Fruit fly (Drosophila melanogaster): ENCODE data around the gene Liprin-alpha.

Liprin-alpha gene

dm6 chr2L:6701409-6702199 is 22.1 kb upstream of the Liprin-alpha start (continued):
- TF ChIP-seq dac (GFP tag; optimal IDR thresholded peaks at IDR 0.05) (no peak), CG34406 (GFP tag; optimal IDR thresholded peaks at IDR 0.05) (peak; percentile 5), CG6276 (GFP tag; optimal IDR thresholded peaks at IDR 0.05) (no peak), Blimp-1 (GFP tag; optimal IDR thresholded peaks at IDR 0.05) (peak; percentile 72), fkh (GFP tag; optimal IDR thresholded peaks at IDR 0.05) (no peak), OdsH (GFP tag; optimal IDR thresholded peaks at IDR 0.05) (peak; percentile 29), Eip78C (GFP tag) (peak; percentile 89), CG1621 (tag; optimal IDR thresholded peaks at IDR 0.05) (no peak), Eip75B (GFP tag; optimal IDR thresholded peaks at IDR 0.05) (peak; percentile 45), CG6854 (GFP tag; optimal IDR thresholded peaks at IDR 0.05) (no peak), CG10631 (GFP tag; optimal IDR thresholded peaks at IDR 0.05) (peak; percentile 1), CG31627 (GFP tag; optimal IDR thresholded peaks at IDR 0.05) (no peak), CG11762 (GFP tag; optimal IDR thresholded peaks at IDR 0.05; ENCODE audit: insufficient read depth) (no peak), Hr38 (GFP tag; optimal IDR thresholded peaks at IDR 0.05) (no peak), CG8319 (GFP tag; optimal IDR thresholded peaks at IDR 0.05) (no peak), salr (GFP tag; optimal IDR thresholded peaks at IDR 0.05) (no peak), Eip93F (GFP tag; optimal IDR thresholded peaks at IDR 0.05) (no peak), dsx (GFP tag; optimal IDR thresholded peaks at IDR 0.05; ENCODE audit: poor library complexity, severe bottlenecking) (peak; percentile 20), Met (GFP tag; optimal IDR thresholded peaks at IDR 0.05) (peak; percentile 40), CG8119 (GFP tag; IDR thresholded peaks at IDR 0.05) (no peak), CG10669 (GFP tag; optimal IDR thresholded peaks at IDR 0.05) (peak; percentile 57), net (GFP tag; optimal IDR thresholded peaks at IDR 0.05) (peak; percentile 13), CG11902 (GFP tag; optimal IDR thresholded peaks at IDR 0.05) (peak; percentile 22), CG3032 (tag; optimal IDR thresholded peaks at IDR 0.05) (peak; percentile 15), Hr4 (GFP tag; optimal IDR thresholded peaks at IDR 0.05) (no peak), CG32006 (GFP tag; optimal IDR thresholded peaks at IDR 0.05) (peak; percentile 8), CG8632 (GFP tag; optimal IDR thresholded peaks at IDR 0.05) (peak; percentile 6), achi (GFP tag; optimal IDR thresholded peaks at IDR 0.05) (peak; percentile 24), vri (GFP tag; optimal IDR thresholded peaks at IDR 0.05) (peak; percentile 32), Gug (GFP tag; IDR thresholded peaks at IDR 0.05) (no peak), eg (GFP tag; IDR thresholded peaks at IDR 0.05) (no peak), spab (GFP tag; optimal IDR thresholded peaks at IDR 0.05) (peak; percentile 18), CG16779 (tag; optimal IDR thresholded peaks at IDR 0.05) (no peak), topi (GFP tag; optimal IDR thresholded peaks at IDR 0.05) (peak; percentile 24), fd59A (GFP tag; optimal IDR thresholded peaks at IDR 0.05) (no peak)

- TF ChIP-seq Blimp-1 (GFP tag; optimal IDR thresholded peaks at IDR 0.05) (no peak), Sox15 (GFP tag; optimal IDR thresholded peaks at IDR 0.05) (no peak), Eip78C (GFP tag) (no peak), Ets21C (GFP tag; optimal IDR thresholded peaks at IDR 0.05) (no peak), dsx (GFP tag; optimal IDR thresholded peaks at IDR 0.05; ENCODE audit: poor library complexity, severe bottlenecking) (no peak), CG11762 (GFP tag; optimal IDR thresholded peaks at IDR 0.05; ENCODE audit: insufficient read depth) (no peak), Smox (GFP tag; optimal IDR thresholded peaks at IDR 0.05) (no peak), net (GFP tag; optimal IDR thresholded peaks at IDR 0.05) (no peak), CG11902 (GFP tag; optimal IDR thresholded peaks at IDR 0.05) (no peak), Sox102F (GFP tag; optimal IDR thresholded peaks at IDR 0.05) (no peak), achi (GFP tag; optimal IDR thresholded peaks at IDR 0.05) (no peak), CG3919 (GFP tag; optimal IDR thresholded peaks at IDR 0.05) (no peak), CG8119 (GFP tag; IDR thresholded peaks at IDR 0.05) (no peak), CG7368 (GFP tag; optimal IDR thresholded peaks at IDR 0.05) (no peak), topi (GFP tag; optimal IDR thresholded peaks at IDR 0.05) (no peak)
Measured at dm6 chr2L:6705081-6705480, 18.6 kb upstream of the Liprin-alpha start.

Data from whole organism, prepupa.